Worm (Caenorhabditis elegans): ENCODE data around the gene tbx-32.

ce11 chrX:1664925-1665324 lies 9.6 kb downstream of the tbx-32 start, which contains the start of gene R09H3.2:
- no peak for TF ChIP-seq elt-1 (tag; optimal IDR thresholded peaks at IDR 0.05)
- no peak for TF ChIP-seq fkh-10 (GFP tag; optimal IDR thresholded peaks at IDR 0.05)
- TF ChIP-seq nhr-77 (tag; optimal IDR thresholded peaks at IDR 0.05) = no peak
- no peak for TF ChIP-seq lin-39 (tag; optimal IDR thresholded peaks at IDR 0.05)
- no peak for TF ChIP-seq nhr-11 (tag; optimal IDR thresholded peaks at IDR 0.05)
- no peak for TF ChIP-seq tbx-2 (tag; optimal IDR thresholded peaks at IDR 0.05)
- TF ChIP-seq nhr-237 (tag; optimal IDR thresholded peaks at IDR 0.05) = no peak

Measured in whole organism, L3 larva.